Worm (Caenorhabditis elegans) whole organism, young adult: ENCODE results near the gene spp-16.
A peak's percentile ranks its signal among the peaks of the same experiment; 100 is the strongest.

Source experiments
- B0336.3 ChIP-seq: fragments of 200-800 bp; sonication (Bioruptor generic); IDR thresholded peaks from 2 replicates; pipeline ENCODE4 v1.3.6; 2022; ENCODE audit warnings: missing genetic modification characterization, missing compliant biosample characterization
- F22D6.2 ChIP-seq: sonication (generic microtip); optimal IDR thresholded peaks from 2 replicates; lab custom pipeline; 2016; ENCODE audit warnings: mild to moderate bottlenecking, missing genetic modification characterization, missing compliant biosample characterization
- K11D2.4 ChIP-seq: fragments of 200-800 bp; sonication (Bioruptor generic); IDR thresholded peaks from 2 replicates; pipeline ENCODE4 v1.3.6; 2022; ENCODE audit warnings: missing genetic modification reagents, missing genetic modification characterization, missing compliant biosample characterization
- K12H6.12 ChIP-seq: fragments of 200-800 bp; sonication (Bioruptor generic); optimal IDR thresholded peaks from 2 replicates; lab custom pipeline; 2018; ENCODE audit warnings: mild to moderate bottlenecking, missing genetic modification characterization, missing compliant biosample characterization
- Y53G8AR.9 ChIP-seq: fragments of 200-800 bp; sonication (Bioruptor generic); conservative IDR thresholded peaks from 2 replicates; pipeline ENCODE4 v1.3.6; 2022; ENCODE audit warnings: missing genetic modification reagents, missing genetic modification characterization, missing compliant biosample characterization
- Y56A3A.18 ChIP-seq: fragments of 200-800 bp; sonication (Bioruptor generic); IDR thresholded peaks from 2 replicates; pipeline ENCODE4 v1.3.6; 2022; ENCODE audit warnings: missing genetic modification reagents, missing genetic modification characterization, missing compliant biosample characterization
- ZK185.1 ChIP-seq: sonication (generic microtip); optimal IDR thresholded peaks from 2 replicates; lab custom pipeline; 2016; ENCODE audit warnings: mild to moderate bottlenecking, missing genetic modification characterization, missing compliant biosample characterization; ENCODE audit not compliant: poor library complexity, severe bottlenecking
- akir-1 ChIP-seq: fragments of 200-800 bp; sonication (Bioruptor generic); optimal IDR thresholded peaks from 2 replicates; lab custom pipeline; 2018; ENCODE audit warnings: mild to moderate bottlenecking, missing genetic modification characterization, moderate library complexity, missing compliant biosample characterization
- aptf-3 ChIP-seq: fragments of 200-800 bp; sonication (Bioruptor generic); IDR thresholded peaks from 2 replicates; pipeline ENCODE4 v1.3.6; 2022; ENCODE audit warnings: missing genetic modification characterization, missing compliant biosample characterization
- attf-5 ChIP-seq: fragments of 200-800 bp; sonication (Bioruptor generic); optimal IDR thresholded peaks from 2 replicates; lab custom pipeline; 2018; ENCODE audit warnings: mild to moderate bottlenecking, missing genetic modification characterization, missing compliant biosample characterization
- bed-2 ChIP-seq: fragments of 200-800 bp; sonication (Bioruptor generic); IDR thresholded peaks from 2 replicates; pipeline ENCODE4 v1.3.6; 2022; ENCODE audit warnings: missing genetic modification reagents, missing genetic modification characterization, missing compliant biosample characterization
- cebp-1 ChIP-seq, 2 experiments: fragments of 200-800 bp in 1 of 2; sonication (Bioruptor generic) in 1 of 2; sonication (generic microtip) in 1 of 2; IDR thresholded peaks in 1 of 2; optimal IDR thresholded peaks in 1 of 2; 2 replicates each; pipeline versions ENCODE4 v1.3.6 to Lab custom; 2017 to 2022; ENCODE audit warnings: missing compliant biosample characterization in 2 of 2, missing genetic modification characterization in 2 of 2, mild to moderate bottlenecking in 1 of 2, missing genetic modification reagents in 1 of 2, moderate library complexity in 1 of 2
- ceh-27 ChIP-seq: fragments of 200-800 bp; sonication (Bioruptor generic); optimal IDR thresholded peaks from 2 replicates; lab custom pipeline; 2018; ENCODE audit warnings: mild to moderate bottlenecking, missing genetic modification characterization, moderate library complexity, missing compliant biosample characterization
- ceh-58 ChIP-seq: fragments of 200-800 bp; sonication (Bioruptor generic); IDR thresholded peaks from 2 replicates; pipeline ENCODE4 v1.3.6; 2022; ENCODE audit warnings: missing genetic modification characterization, missing compliant biosample characterization
- ceh-91 ChIP-seq: fragments of 200-800 bp; sonication (Bioruptor generic); IDR thresholded peaks from 2 replicates; pipeline ENCODE4 v1.3.6; 2022; ENCODE audit warnings: missing genetic modification reagents, missing genetic modification characterization, missing compliant biosample characterization
- die-1 ChIP-seq: sonication (generic microtip); optimal IDR thresholded peaks from 2 replicates; lab custom pipeline; 2016; ENCODE audit warnings: missing genotype, mild to moderate bottlenecking, missing genetic modification characterization, missing compliant biosample characterization
- dpl-1 ChIP-seq: fragments of 150-350 bp; optimal IDR thresholded peaks from 2 replicates; lab custom pipeline; 2014; ENCODE audit warnings: missing biosample characterization, missing genetic modification reagents, missing genetic modification characterization
- egl-18 ChIP-seq: fragments of 200-800 bp; sonication (Bioruptor generic); IDR thresholded peaks from 2 replicates; pipeline ENCODE4 v1.3.6; 2022; ENCODE audit warnings: missing genetic modification reagents, missing genetic modification characterization, missing compliant biosample characterization
- egl-44 ChIP-seq: fragments of 200-800 bp; sonication (Bioruptor generic); IDR thresholded peaks from 2 replicates; pipeline ENCODE4 v1.3.6; 2022; ENCODE audit warnings: missing genetic modification reagents, missing genetic modification characterization, missing compliant biosample characterization
- lin-26 ChIP-seq: fragments of 200-800 bp; sonication (Bioruptor generic); IDR thresholded peaks from 2 replicates; pipeline ENCODE4 v1.3.6; 2022; ENCODE audit warnings: missing genetic modification reagents, missing genetic modification characterization, missing compliant biosample characterization
- lir-1 ChIP-seq: fragments of 200-800 bp; sonication (Bioruptor generic); conservative IDR thresholded peaks from 2 replicates; pipeline ENCODE4 v1.3.6; 2022; ENCODE audit warnings: missing genetic modification reagents, missing genetic modification characterization, missing compliant biosample characterization
- madf-8 ChIP-seq: fragments of 200-800 bp; sonication (Bioruptor generic); conservative IDR thresholded peaks from 2 replicates; pipeline ENCODE4 v1.3.6; 2022; ENCODE audit warnings: missing genetic modification reagents, missing genetic modification characterization, missing compliant biosample characterization
- mxl-1 ChIP-seq: sonication (generic microtip); optimal IDR thresholded peaks from 2 replicates; lab custom pipeline; 2016; ENCODE audit warnings: missing genetic modification characterization, missing compliant biosample characterization
- nfya-2 ChIP-seq: fragments of 200-800 bp; sonication (Bioruptor generic); IDR thresholded peaks from 2 replicates; pipeline ENCODE4 v1.3.6; 2022; ENCODE audit warnings: missing genetic modification reagents, missing genetic modification characterization, missing compliant biosample characterization
- nhr-27 ChIP-seq: fragments of 200-800 bp; sonication (Bioruptor generic); optimal IDR thresholded peaks from 2 replicates; lab custom pipeline; 2018; ENCODE audit warnings: mild to moderate bottlenecking, missing genetic modification characterization, moderate library complexity, missing compliant biosample characterization
- nhr-80 ChIP-seq: sonication (generic microtip); optimal IDR thresholded peaks from 2 replicates; lab custom pipeline; 2016; ENCODE audit warnings: missing genetic modification characterization, missing compliant biosample characterization
- repo-1 ChIP-seq: sonication (generic microtip); optimal IDR thresholded peaks from 2 replicates; lab custom pipeline; 2017; ENCODE audit warnings: mild to moderate bottlenecking, missing genetic modification characterization, missing compliant biosample characterization
- sea-2 ChIP-seq: fragments of 200-800 bp; sonication (Bioruptor generic); IDR thresholded peaks from 2 replicates; pipeline ENCODE4 v1.3.6; 2022; ENCODE audit warnings: missing genetic modification characterization, missing compliant biosample characterization
- snpc-1.1 ChIP-seq: sonication (generic microtip); optimal IDR thresholded peaks from 2 replicates; lab custom pipeline; 2017; ENCODE audit warnings: missing genetic modification characterization, mild to moderate bottlenecking, missing compliant biosample characterization, antibody characterized with exemption, moderate library complexity, missing genotype, missing genetic modification reagents; ENCODE audit not compliant: insufficient read depth
- somi-1 ChIP-seq: fragments of 200-800 bp; sonication (Bioruptor generic); optimal IDR thresholded peaks from 2 replicates; lab custom pipeline; 2018; ENCODE audit warnings: mild to moderate bottlenecking, missing genetic modification characterization, missing compliant biosample characterization
- tbp1 ChIP-seq: fragments of 200-800 bp; sonication (Bioruptor generic); optimal IDR thresholded peaks from 2 replicates; lab custom pipeline; 2018; ENCODE audit warnings: mild to moderate bottlenecking, missing genetic modification characterization, missing compliant biosample characterization
- tbx-9 ChIP-seq: sonication (generic microtip); optimal IDR thresholded peaks from 2 replicates; lab custom pipeline; 2016; ENCODE audit warnings: borderline replicate concordance, missing genetic modification characterization, inconsistent platforms, missing compliant biosample characterization
- unc-62 ChIP-seq: fragments of 150-350 bp; optimal IDR thresholded peaks from 2 replicates; lab custom pipeline; 2014; ENCODE audit warnings: missing biosample characterization, missing genetic modification reagents, missing genetic modification characterization

spp-16 gene

ce11 chrV:10865599-10865998, 35.5 kb downstream of the spp-16 start, which contains the start of gene saeg-1:
Gene saeg-1, minus strand, starts transcription at chrV:10865699.
- TF ChIP-seq tbx-9 (tag; lab: Kevin White, UChicago), result no peak
- TF ChIP-seq die-1 (tag; lab: Kevin White, UChicago), result no peak
- TF ChIP-seq nhr-27, result no peak
- no peak for TF ChIP-seq somi-1 (GFP tag; lab: Kevin White, UChicago)
- no peak for TF ChIP-seq mxl-1
- TF ChIP-seq Y53G8AR.9 (GFP tag; lab: Robert Waterston, UW), result no peak
- TF ChIP-seq tbp1 (GFP tag; lab: Kevin White, UChicago), result no peak
- TF ChIP-seq K12H6.12, result no peak

ce11 chrV:10862457-10863097, 38.5 kb downstream of the spp-16 start:
- TF ChIP-seq K11D2.4 (GFP tag; lab: Robert Waterston, UW), result no peak
- no peak for TF ChIP-seq madf-8 (GFP tag; lab: Robert Waterston, UW)
- TF ChIP-seq F22D6.2 (tag; lab: Kevin White, UChicago), result no peak
- TF ChIP-seq lin-26 (GFP tag; lab: Robert Waterston, UW), result no peak

ce11 chrV:10861611-10862262, 39.4 kb downstream of the spp-16 start:
- TF ChIP-seq lir-1 (no peak), attf-5 (GFP tag; lab: Kevin White, UChicago) (peak; percentile 18), ceh-27 (GFP tag; lab: Kevin White, UChicago) (peak; percentile 30), egl-44 (GFP tag; lab: Robert Waterston, UW) (no peak), unc-62 (no peak), ZK185.1 (tag; lab: Kevin White, UChicago) (no peak), cebp-1 (GFP tag; IDR thresholded peaks at IDR 0.05; lab: Robert Waterston, UW) (no peak), cebp-1 (tag; optimal IDR thresholded peaks at IDR 0.05; lab: Kevin White, UChicago) (peak; percentile 27), nhr-80 (tag; lab: Kevin White, UChicago) (peak; percentile 10), K12H6.12 (peak; percentile 40), akir-1 (no peak), bed-2 (no peak)

- TF ChIP-seq snpc-1.1 (tag; lab: Kevin White, UChicago), result no peak
- no peak for TF ChIP-seq repo-1
- no peak for TF ChIP-seq B0336.3 (GFP tag; lab: Robert Waterston, UW)
- no peak for TF ChIP-seq Y56A3A.18
- no peak for TF ChIP-seq akir-1
- no peak for TF ChIP-seq dpl-1 (GFP tag; lab: Kevin White, UChicago)
- no peak for TF ChIP-seq ceh-58
- no peak for TF ChIP-seq aptf-3 (GFP tag; lab: Robert Waterston, UW)
- TF ChIP-seq sea-2 (GFP tag; lab: Robert Waterston, UW), result no peak
- no peak for TF ChIP-seq egl-18 (GFP tag; lab: Robert Waterston, UW)
- TF ChIP-seq ceh-91, result no peak
- no peak for TF ChIP-seq nfya-2
Observed at ce11 chrV:10860526-10861037, 40.5 kb downstream of the spp-16 start.
